Worm (Caenorhabditis elegans): Measurements from ENCODE around the gene Y50E8A.2.

DNA sequence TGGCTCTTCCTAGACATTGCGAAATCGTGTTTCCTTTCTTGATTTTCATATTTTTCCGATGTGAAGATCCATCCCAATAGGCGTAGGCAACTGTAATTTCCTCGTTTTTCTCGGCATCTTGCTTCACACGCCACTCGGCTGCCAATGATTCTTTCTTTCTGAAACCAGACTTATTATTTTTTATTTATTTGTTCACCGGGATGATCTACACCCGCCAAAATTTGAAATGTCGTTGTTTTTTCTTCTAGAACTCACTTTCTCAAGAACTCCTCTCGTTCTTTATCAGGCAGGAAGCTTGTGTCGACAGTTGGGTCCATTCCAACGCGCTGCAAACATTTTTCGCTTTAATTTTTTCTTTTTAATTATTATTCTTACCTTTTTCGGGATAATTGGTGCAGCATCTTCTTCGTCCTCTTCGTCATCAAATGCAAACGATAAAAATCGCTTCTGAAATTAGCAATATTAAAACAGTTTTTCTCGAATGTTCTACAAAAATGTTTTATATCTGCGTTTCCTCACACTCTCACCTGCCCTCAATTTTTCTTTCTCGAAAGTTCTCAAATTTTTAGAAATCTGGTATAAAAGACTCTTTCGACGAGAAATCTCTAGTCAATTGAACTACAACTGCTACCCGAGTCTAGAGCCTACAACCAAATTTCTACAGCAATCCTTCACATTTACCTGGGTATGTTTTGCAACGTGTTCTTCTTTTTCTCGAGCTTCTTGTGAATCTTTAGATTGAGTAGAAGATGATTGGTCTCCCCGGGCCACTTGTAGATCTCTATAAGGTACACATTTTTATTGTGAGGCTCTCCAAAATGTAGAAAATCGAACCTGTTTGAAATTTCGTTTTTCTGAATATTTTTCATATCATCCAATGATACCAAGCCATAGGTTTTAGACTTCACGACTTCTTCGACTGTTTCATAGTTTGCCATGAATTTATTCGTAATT lies 44.0 kb downstream of the Y50E8A.2 start, which contains the start of gene hsp-90:
- TF ChIP-seq flt-1 (GFP tag; IDR thresholded peaks at IDR 0.05) (no peak), med-1 (GFP tag; optimal IDR thresholded peaks at IDR 0.05; ENCODE audit: insufficient read depth) (no peak), ztf-29 (GFP tag; IDR thresholded peaks at IDR 0.05) (no peak), klf-2 (GFP tag; conservative IDR thresholded peaks at IDR 0.05) (no peak), cog-1 (tag; optimal IDR thresholded peaks at IDR 0.05) (no peak)

Data from whole organism, midembryonic.